Fruit fly (Drosophila melanogaster): ENCODE measurements around the gene CG13245.

dm6 chr2L:16006179-16006578 lies 2.1 kb downstream of the CG13245 start, which contains the start of gene CG31820:
- TF ChIP-seq h (GFP tag; optimal IDR thresholded peaks at IDR 0.05) (no peak), sage (GFP tag; optimal IDR thresholded peaks at IDR 0.05) (no peak), CG32264 (GFP tag; optimal IDR thresholded peaks at IDR 0.05) (no peak), pan (optimal IDR thresholded peaks at IDR 0.05) (no peak), OdsH (GFP tag; optimal IDR thresholded peaks at IDR 0.05) (no peak)
